Fruit fly (Drosophila melanogaster) whole organism, pupa: ENCODE results near the gene CG43127.

Experiments used
- CG12605 ChIP-seq: fragments of 200-800 bp; sonication (Bioruptor generic); IDR thresholded peaks from 2 replicates; pipeline ENCODE4 v1.3.6; 2022; ENCODE audit warnings: missing biosample characterization, missing genetic modification characterization
- CG4496 ChIP-seq: fragments of 200-800 bp; sonication (Bioruptor generic); IDR thresholded peaks from 3 replicates; pipeline ENCODE4 v1.3.6; 2022; ENCODE audit warnings: missing biosample characterization, missing genetic modification characterization
- CG8301 ChIP-seq: fragments of 200-800 bp; sonication (Bioruptor generic); optimal IDR thresholded peaks from 2 replicates; lab custom pipeline; 2018; ENCODE audit warnings: missing biosample characterization, mild to moderate bottlenecking, missing genetic modification characterization

- TF ChIP-seq CG12605 (GFP tag; lab: Robert Waterston, UW) (no peak), CG4496 (peak; percentile 48; the same call in 1 of the 3 replicates), CG8301 (tag; lab: Kevin White, UChicago) (no peak)
Observed at dm6 chr3L:10656451-10657198, 31.2 kb upstream of the CG43127 start.
